Fruit fly (Drosophila melanogaster) whole organism, pupa: ENCODE measurements around the gene CG3337.

ENCODE experiments used
- CG10348 ChIP-seq: fragments of 200-800 bp; sonication (Bioruptor generic); IDR thresholded peaks from 2 replicates; pipeline ENCODE4 v1.3.6; 2022; ENCODE audit warnings: missing biosample characterization, missing genetic modification characterization
- CG12605 ChIP-seq: fragments of 200-800 bp; sonication (Bioruptor generic); IDR thresholded peaks from 2 replicates; pipeline ENCODE4 v1.3.6; 2022; ENCODE audit warnings: missing biosample characterization, missing genetic modification characterization
- CG13204 ChIP-seq: fragments of 200-800 bp; sonication (Bioruptor generic); optimal IDR thresholded peaks from 2 replicates; lab custom pipeline; 2018; ENCODE audit warnings: missing biosample characterization, mild to moderate bottlenecking, missing genetic modification characterization, moderate library complexity
- CG14655 ChIP-seq: fragments of 200-800 bp; sonication (Bioruptor generic); optimal IDR thresholded peaks from 3 replicates; lab custom pipeline; 2017; ENCODE audit warnings: mild to moderate bottlenecking, missing biosample characterization, missing genetic modification reagents, missing genetic modification characterization
- CG15710 ChIP-seq: fragments of 200-800 bp; sonication (Bioruptor generic); optimal IDR thresholded peaks from 2 replicates; lab custom pipeline; 2018; ENCODE audit warnings: missing biosample characterization, mild to moderate bottlenecking, missing genetic modification characterization, moderate library complexity
- CG17806 ChIP-seq: fragments of 200-800 bp; sonication (Bioruptor generic); optimal IDR thresholded peaks from 2 replicates; lab custom pipeline; 2018; ENCODE audit warnings: missing biosample characterization, mild to moderate bottlenecking, missing genetic modification characterization, moderate library complexity
- CG32121 ChIP-seq: fragments of 200-800 bp; sonication (Bioruptor generic); IDR thresholded peaks from 2 replicates; pipeline ENCODE4 v1.3.6; 2022; ENCODE audit warnings: missing biosample characterization, missing genetic modification characterization
- CG34367 ChIP-seq: fragments of 200-800 bp; sonication (Bioruptor generic); optimal IDR thresholded peaks from 2 replicates; lab custom pipeline; 2018; ENCODE audit warnings: missing biosample characterization, mild to moderate bottlenecking, missing genetic modification characterization
- CG4496 ChIP-seq: fragments of 200-800 bp; sonication (Bioruptor generic); IDR thresholded peaks from 3 replicates; pipeline ENCODE4 v1.3.6; 2022; ENCODE audit warnings: missing biosample characterization, missing genetic modification characterization
- CG8159 ChIP-seq: fragments of 200-800 bp; sonication (Bioruptor generic); optimal IDR thresholded peaks from 3 replicates; lab custom pipeline; 2018; ENCODE audit warnings: missing biosample characterization, mild to moderate bottlenecking, missing genetic modification characterization, moderate library complexity
- CG8301 ChIP-seq: fragments of 200-800 bp; sonication (Bioruptor generic); optimal IDR thresholded peaks from 2 replicates; lab custom pipeline; 2018; ENCODE audit warnings: missing biosample characterization, mild to moderate bottlenecking, missing genetic modification characterization
- CG9948 ChIP-seq: fragments of 200-800 bp; sonication (Bioruptor generic); optimal IDR thresholded peaks from 2 replicates; lab custom pipeline; 2018; ENCODE audit warnings: missing biosample characterization, mild to moderate bottlenecking, missing genetic modification characterization, moderate library complexity
- D1 ChIP-seq: fragments of 200-800 bp; sonication (Bioruptor generic); optimal IDR thresholded peaks from 2 replicates; lab custom pipeline; 2018; ENCODE audit warnings: missing biosample characterization, mild to moderate bottlenecking, missing genetic modification characterization, moderate library complexity
- EcR ChIP-seq: fragments of 200-800 bp; sonication (Bioruptor generic); optimal IDR thresholded peaks from 3 replicates; lab custom pipeline; 2019; ENCODE audit warnings: missing biosample characterization, missing genetic modification characterization, mild to moderate bottlenecking, moderate library complexity, missing genetic modification reagents
- Ets98B ChIP-seq: fragments of 200-800 bp; sonication (Bioruptor generic); IDR thresholded peaks from 2 replicates; pipeline ENCODE4 v1.3.6; 2022; ENCODE audit warnings: missing biosample characterization, missing genetic modification characterization
- Pif1A ChIP-seq: fragments of 200-800 bp; sonication (Bioruptor generic); optimal IDR thresholded peaks from 3 replicates; lab custom pipeline; 2016; ENCODE audit warnings: missing biosample characterization, missing genetic modification characterization
- Pif1B ChIP-seq: fragments of 200-800 bp; sonication (Bioruptor generic); optimal IDR thresholded peaks from 3 replicates; lab custom pipeline; 2016; ENCODE audit warnings: missing biosample characterization, missing genetic modification characterization
- Snoo ChIP-seq: fragments of 200-800 bp; sonication (Bioruptor generic); optimal IDR thresholded peaks from 3 replicates; lab custom pipeline; 2017; ENCODE audit warnings: missing biosample characterization, mild to moderate bottlenecking, missing genetic modification characterization, inconsistent platforms
- fd96Ca ChIP-seq: fragments of 200-800 bp; sonication (Bioruptor generic); IDR thresholded peaks from 3 replicates; pipeline ENCODE4 v1.3.6; 2022; ENCODE audit warnings: missing biosample characterization, missing genetic modification characterization
- gl ChIP-seq: fragments of 200-800 bp; sonication (Bioruptor generic); optimal IDR thresholded peaks from 2 replicates; lab custom pipeline; 2018; ENCODE audit warnings: missing biosample characterization, mild to moderate bottlenecking, missing genetic modification characterization
- rn ChIP-seq: fragments of 200-800 bp; sonication (Bioruptor generic); IDR thresholded peaks from 2 replicates; pipeline ENCODE4 v1.3.6; 2022; ENCODE audit warnings: missing biosample characterization, missing genetic modification characterization

CG3337 gene

dm6 chr3R:21204500-21205167 lies 18.8 kb downstream of the CG3337 start:
- TF ChIP-seq Snoo (peak; percentile 65), CG12605 (GFP tag; lab: Robert Waterston, UW) (peak; percentile 73), CG8159 (peak; percentile 98), CG10348 (peak; percentile 73; the same call in 1 of the 2 replicates), D1 (tag; lab: Kevin White, UChicago) (peak; percentile 92), Pif1A (peak; percentile 93), CG9948 (tag; lab: Kevin White, UChicago) (peak; percentile 91), Pif1B (GFP tag; lab: Kevin White, UChicago) (peak; percentile 90), CG8301 (tag; lab: Kevin White, UChicago) (peak; percentile 97), CG4496 (GFP tag; lab: Robert Waterston, UW) (peak; percentile 91), fd96Ca (GFP tag; lab: Robert Waterston, UW) (peak; percentile 86), CG15710 (tag; lab: Kevin White, UChicago) (peak; percentile 92), EcR (GFP tag; lab: Kevin White, UChicago) (peak; percentile 66), CG13204 (no peak), rn (GFP tag; lab: Robert Waterston, UW) (peak; percentile 78), CG34367 (tag; lab: Kevin White, UChicago) (peak; percentile 90), Ets98B (GFP tag; lab: Robert Waterston, UW) (peak; percentile 91), CG17806 (tag; lab: Kevin White, UChicago) (peak; percentile 92), CG14655 (GFP tag; lab: Kevin White, UChicago) (peak; percentile 97), gl (peak; percentile 79), CG32121 (GFP tag; lab: Robert Waterston, UW) (peak; percentile 93)

- TF ChIP-seq CG4496 (GFP tag; lab: Robert Waterston, UW) (no peak), CG34367 (tag; lab: Kevin White, UChicago) (no peak), Ets98B (GFP tag; lab: Robert Waterston, UW) (peak; percentile 44; the same call in 1 of the 2 replicates), CG12605 (GFP tag; lab: Robert Waterston, UW) (peak; percentile 61), CG13204 (no peak)
- TF ChIP-seq, all 21 proteins: peak for 2
These were observed 19.5 kb downstream of the CG3337 start for dm6 chr3R:21203660-21204499.

dm6 chr3R:21203135-21203534 lies 20.2 kb downstream of the CG3337 start:
- TF ChIP-seq CG8301 (tag; lab: Kevin White, UChicago) (no peak), CG15710 (tag; lab: Kevin White, UChicago) (no peak), Ets98B (GFP tag; lab: Robert Waterston, UW) (no peak), CG4496 (GFP tag; lab: Robert Waterston, UW) (peak; percentile 25; the same call in 1 of the 3 replicates), CG32121 (GFP tag; lab: Robert Waterston, UW) (no peak), CG13204 (no peak), EcR (GFP tag; lab: Kevin White, UChicago) (peak; percentile 17), CG8159 (no peak), gl (no peak), rn (GFP tag; lab: Robert Waterston, UW) (no peak), CG34367 (tag; lab: Kevin White, UChicago) (no peak), CG17806 (tag; lab: Kevin White, UChicago) (no peak), Snoo (no peak), Pif1B (GFP tag; lab: Kevin White, UChicago) (no peak), CG14655 (GFP tag; lab: Kevin White, UChicago) (peak; percentile 0), D1 (tag; lab: Kevin White, UChicago) (no peak), fd96Ca (GFP tag; lab: Robert Waterston, UW) (no peak), CG10348 (no peak)
- TF ChIP-seq, all 21 proteins: peak for 3

dm6 chr3R:21201627-21202026 lies 21.8 kb downstream of the CG3337 start:
- no peak for TF ChIP-seq CG15710 (tag; lab: Kevin White, UChicago)
- no peak for TF ChIP-seq CG10348
- TF ChIP-seq CG32121 (GFP tag; lab: Robert Waterston, UW), result no peak
- TF ChIP-seq fd96Ca (GFP tag; lab: Robert Waterston, UW), result no peak
- TF ChIP-seq CG34367 (tag; lab: Kevin White, UChicago), result no peak
- no peak for TF ChIP-seq CG8159
- TF ChIP-seq rn (GFP tag; lab: Robert Waterston, UW), result no peak
- TF ChIP-seq Snoo, result no peak
- no peak for TF ChIP-seq EcR (GFP tag; lab: Kevin White, UChicago)
- TF ChIP-seq Pif1B (GFP tag; lab: Kevin White, UChicago), result no peak
- no peak for TF ChIP-seq CG14655 (GFP tag; lab: Kevin White, UChicago)
- no peak for TF ChIP-seq CG17806 (tag; lab: Kevin White, UChicago)
- TF ChIP-seq D1 (tag; lab: Kevin White, UChicago), result no peak
- no peak for TF ChIP-seq Ets98B (GFP tag; lab: Robert Waterston, UW)
- TF ChIP-seq CG12605 (GFP tag; lab: Robert Waterston, UW), result no peak
- no peak for TF ChIP-seq CG9948 (tag; lab: Kevin White, UChicago)
- TF ChIP-seq CG13204, result no peak
- TF ChIP-seq Pif1A, result no peak
- no peak for TF ChIP-seq CG4496 (GFP tag; lab: Robert Waterston, UW)
- no peak for TF ChIP-seq CG8301 (tag; lab: Kevin White, UChicago)

dm6 chr3R:21199953-21200368 lies 23.4 kb downstream of the CG3337 start:
- peak; percentile 57 for TF ChIP-seq CG34367 (tag; lab: Kevin White, UChicago)
- peak; percentile 14 for TF ChIP-seq Snoo
- peak; percentile 63 for TF ChIP-seq Pif1B (GFP tag; lab: Kevin White, UChicago)
- no peak for TF ChIP-seq gl
- TF ChIP-seq CG13204, result no peak
- peak; percentile 67 for TF ChIP-seq CG14655 (GFP tag; lab: Kevin White, UChicago)
- TF ChIP-seq D1 (tag; lab: Kevin White, UChicago), result no peak
- TF ChIP-seq Pif1A, result peak; percentile 66
- peak; percentile 70 for TF ChIP-seq CG8159
- peak; percentile 65 for TF ChIP-seq CG17806 (tag; lab: Kevin White, UChicago)
- 0 out of 2 replicates have a peak, but pooled peaks have one; percentile 27 for TF ChIP-seq CG10348
- TF ChIP-seq CG8301 (tag; lab: Kevin White, UChicago), result peak; percentile 58
- TF ChIP-seq rn (GFP tag; lab: Robert Waterston, UW), result 0 out of 2 replicates have a peak, but pooled peaks have one; percentile 24
- peak; percentile 57 for TF ChIP-seq CG32121 (GFP tag; lab: Robert Waterston, UW)
- peak; percentile 61 for TF ChIP-seq CG15710 (tag; lab: Kevin White, UChicago)
- TF ChIP-seq CG4496 (GFP tag; lab: Robert Waterston, UW), result peak; percentile 50; the same call in 1 of the 3 replicates
- TF ChIP-seq Ets98B (GFP tag; lab: Robert Waterston, UW), result peak; percentile 53
- peak; percentile 78 for TF ChIP-seq fd96Ca (GFP tag; lab: Robert Waterston, UW)
- TF ChIP-seq EcR (GFP tag; lab: Kevin White, UChicago), result peak; percentile 89
- peak; percentile 65 for TF ChIP-seq CG9948 (tag; lab: Kevin White, UChicago)
- TF ChIP-seq CG12605 (GFP tag; lab: Robert Waterston, UW), result 0 out of 2 replicates have a peak, but pooled peaks have one; percentile 36
